Fruit fly (Drosophila melanogaster): ENCODE measurements around the gene CG42822.

DNA sequence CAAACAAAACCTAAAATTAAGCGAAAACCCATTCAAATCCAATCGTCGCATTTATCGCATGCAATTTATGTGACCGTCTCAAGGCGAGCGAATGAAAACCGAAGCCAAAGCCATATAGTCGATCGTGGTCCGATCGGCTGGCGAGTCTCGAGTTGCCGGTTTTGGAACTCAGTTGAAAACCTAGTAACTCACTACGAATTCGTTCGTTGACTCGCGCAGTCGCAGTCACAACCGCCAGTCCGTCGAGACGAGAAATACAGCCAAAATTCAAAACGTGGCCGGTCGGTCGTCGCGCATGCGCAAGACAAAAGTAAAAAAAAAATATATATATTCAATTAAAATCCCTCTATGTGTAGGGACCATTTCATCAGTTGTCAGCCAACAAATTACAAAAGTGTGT lies 34.0 kb upstream of the CG42822 start, which contains the start of gene lute:
- no peak for TF ChIP-seq CTCF (optimal IDR thresholded peaks at IDR 0.05)
- TF ChIP-seq CG8478 (optimal IDR thresholded peaks at IDR 0.05), result no peak

Measured in S2 (cell line).